Fruit fly (Drosophila melanogaster) whole organism, embryonic: ENCODE results near the gene Tsp96F.

Experiments used
- Atf6 ChIP-seq: fragments of 200-800 bp; sonication (Bioruptor generic); IDR thresholded peaks from 2 replicates; pipeline ENCODE4 v1.3.6; 2022; ENCODE audit warnings: missing biosample characterization, missing genetic modification characterization
- B-H2 ChIP-seq: fragments of 200-800 bp; sonication (Bioruptor generic); optimal IDR thresholded peaks from 2 replicates; lab custom pipeline; 2018; ENCODE audit warnings: missing biosample characterization, mild to moderate bottlenecking, missing genetic modification characterization
- Blimp-1 ChIP-seq: fragments of 200-800 bp; sonication (Bioruptor generic); optimal IDR thresholded peaks from 3 replicates; lab custom pipeline; 2018; ENCODE audit warnings: missing biosample characterization, missing genetic modification characterization, mild to moderate bottlenecking, moderate library complexity, missing genetic modification reagents
- BtbVII ChIP-seq: fragments of 200-800 bp; sonication (Bioruptor generic); optimal IDR thresholded peaks from 3 replicates; lab custom pipeline; 2017; ENCODE audit warnings: missing biosample characterization, mild to moderate bottlenecking, missing genetic modification characterization
- Bteb2 ChIP-seq: fragments of 200-800 bp; sonication (Bioruptor generic); optimal IDR thresholded peaks from 2 replicates; lab custom pipeline; 2016; ENCODE audit warnings: missing biosample characterization, missing genetic modification characterization
- CG11695 ChIP-seq: fragments of 200-800 bp; sonication (Bioruptor generic); IDR thresholded peaks from 3 replicates; pipeline ENCODE4 v1.3.6; 2022; ENCODE audit warnings: missing biosample characterization, missing genetic modification characterization
- CG12299 ChIP-seq: fragments of 200-800 bp; sonication (Bioruptor generic); optimal IDR thresholded peaks from 2 replicates; lab custom pipeline; 2018; ENCODE audit warnings: missing biosample characterization, mild to moderate bottlenecking, missing genetic modification characterization
- CG13123 ChIP-seq: fragments of 200-800 bp; sonication (Bioruptor generic); optimal IDR thresholded peaks from 2 replicates; lab custom pipeline; 2016; ENCODE audit warnings: missing biosample characterization, missing genetic modification characterization
- CG13296 ChIP-seq: fragments of 200-800 bp; sonication (Bioruptor generic); optimal IDR thresholded peaks from 3 replicates; lab custom pipeline; 2018; ENCODE audit warnings: missing biosample characterization, mild to moderate bottlenecking, missing genetic modification characterization
- CG15514 ChIP-seq: fragments of 200-800 bp; sonication (Bioruptor generic); optimal IDR thresholded peaks from 3 replicates; lab custom pipeline; 2017; ENCODE audit warnings: missing biosample characterization, missing genetic modification characterization, mild to moderate bottlenecking, moderate library complexity, missing genetic modification reagents
- CG15601 ChIP-seq: fragments of 200-800 bp; sonication (Bioruptor generic); optimal IDR thresholded peaks from 3 replicates; lab custom pipeline; 2019; ENCODE audit warnings: missing biosample characterization, mild to moderate bottlenecking, missing genetic modification characterization, moderate library complexity
- CG1792 ChIP-seq: fragments of 200-800 bp; sonication (Bioruptor generic); optimal IDR thresholded peaks from 2 replicates; lab custom pipeline; 2016; ENCODE audit warnings: missing biosample characterization, missing genetic modification characterization
- CG18599 ChIP-seq: fragments of 200-800 bp; sonication (Bioruptor generic); optimal IDR thresholded peaks from 3 replicates; lab custom pipeline; 2017; ENCODE audit warnings: missing biosample characterization, missing genetic modification characterization, mild to moderate bottlenecking, moderate library complexity, missing genetic modification reagents
- CG18764 ChIP-seq: fragments of 200-800 bp; sonication (Bioruptor generic); optimal IDR thresholded peaks from 3 replicates; lab custom pipeline; 2016; ENCODE audit warnings: missing biosample characterization, missing genetic modification characterization
- CG2120 ChIP-seq: fragments of 200-800 bp; sonication (Bioruptor generic); optimal IDR thresholded peaks from 3 replicates; lab custom pipeline; 2016; ENCODE audit warnings: missing biosample characterization, missing genetic modification characterization
- CG31224 ChIP-seq: fragments of 200-800 bp; sonication (Bioruptor generic); IDR thresholded peaks from 2 replicates; pipeline ENCODE4 v1.3.6; 2022; ENCODE audit warnings: missing biosample characterization, missing genetic modification characterization
- CG3281 ChIP-seq: fragments of 200-800 bp; sonication (Bioruptor generic); optimal IDR thresholded peaks from 3 replicates; lab custom pipeline; 2017; ENCODE audit warnings: missing biosample characterization, mild to moderate bottlenecking, missing genetic modification characterization
- CG4854 ChIP-seq: fragments of 200-800 bp; sonication (Bioruptor generic); optimal IDR thresholded peaks from 2 replicates; lab custom pipeline; 2016; ENCODE audit warnings: missing biosample characterization, missing genetic modification characterization, inconsistent platforms
- CG6765 ChIP-seq: fragments of 200-800 bp; sonication (Bioruptor generic); optimal IDR thresholded peaks from 3 replicates; lab custom pipeline; 2017; ENCODE audit warnings: missing biosample characterization, mild to moderate bottlenecking, missing genetic modification characterization
- CG6813 ChIP-seq: fragments of 200-800 bp; sonication (Bioruptor generic); optimal IDR thresholded peaks from 2 replicates; lab custom pipeline; 2017; ENCODE audit warnings: missing biosample characterization, missing genetic modification characterization, mild to moderate bottlenecking, moderate library complexity, missing genetic modification reagents
- CG7357 ChIP-seq: fragments of 200-800 bp; sonication (Bioruptor generic); IDR thresholded peaks from 3 replicates; pipeline ENCODE4 v1.3.6; 2022; ENCODE audit warnings: missing biosample characterization, missing genetic modification characterization
- CG8089 ChIP-seq: fragments of 200-800 bp; sonication (Bioruptor generic); optimal IDR thresholded peaks from 3 replicates; lab custom pipeline; 2016; ENCODE audit warnings: missing biosample characterization, missing genetic modification characterization
- CTCF ChIP-seq: fragments of 200-800 bp; sonication (Bioruptor generic); optimal IDR thresholded peaks from 2 replicates; lab custom pipeline; 2017; ENCODE audit warnings: missing biosample characterization, mild to moderate bottlenecking, missing genetic modification characterization, moderate library complexity
- Camta ChIP-seq: fragments of 200-800 bp; sonication (Bioruptor generic); optimal IDR thresholded peaks from 2 replicates; lab custom pipeline; 2016; ENCODE audit warnings: missing biosample characterization, missing genetic modification characterization
- Fer2 ChIP-seq: fragments of 200-800 bp; sonication (Bioruptor generic); optimal IDR thresholded peaks from 2 replicates; lab custom pipeline; 2018; ENCODE audit warnings: missing biosample characterization, mild to moderate bottlenecking, missing genetic modification characterization, moderate library complexity
- Hmr ChIP-seq: fragments of 200-800 bp; sonication (Bioruptor generic); optimal IDR thresholded peaks from 3 replicates; lab custom pipeline; 2017; ENCODE audit warnings: mild to moderate bottlenecking, missing biosample characterization, missing genetic modification reagents, missing genetic modification characterization
- Jarid2 ChIP-seq: fragments of 200-800 bp; sonication (Bioruptor generic); optimal IDR thresholded peaks from 3 replicates; lab custom pipeline; 2017; ENCODE audit warnings: mild to moderate bottlenecking, missing biosample characterization, missing genetic modification reagents, missing genetic modification characterization
- Med ChIP-seq: fragments of 200-800 bp; sonication (Bioruptor generic); peaks from one replicate; lab custom pipeline; 2016; ENCODE audit warnings: missing biosample characterization, missing genetic modification characterization, mild to moderate bottlenecking, inconsistent platforms, moderate library complexity
- Meics ChIP-seq: fragments of 200-800 bp; sonication (Bioruptor generic); optimal IDR thresholded peaks from 2 replicates; lab custom pipeline; 2017; ENCODE audit warnings: missing biosample characterization, mild to moderate bottlenecking, missing genetic modification characterization
- Mrtf ChIP-seq: fragments of 200-800 bp; sonication (Bioruptor generic); IDR thresholded peaks from 3 replicates; pipeline ENCODE4 v1.3.6; 2022; ENCODE audit warnings: missing biosample characterization, missing genetic modification characterization
- NFAT ChIP-seq: fragments of 200-800 bp; sonication (Bioruptor generic); IDR thresholded peaks from 2 replicates; pipeline ENCODE4 v1.3.6; 2022; ENCODE audit warnings: missing biosample characterization, missing genetic modification characterization
- Neu2 ChIP-seq: fragments of 200-800 bp; sonication (Bioruptor generic); optimal IDR thresholded peaks from 3 replicates; lab custom pipeline; 2016; ENCODE audit warnings: missing biosample characterization, missing genetic modification characterization, borderline replicate concordance
- abd-A ChIP-seq: fragments of 200-800 bp; sonication (Bioruptor generic); optimal IDR thresholded peaks from 3 replicates; lab custom pipeline; 2019; ENCODE audit warnings: missing biosample characterization, mild to moderate bottlenecking, missing genetic modification characterization, moderate library complexity
- chm ChIP-seq: fragments of 200-800 bp; sonication (Bioruptor generic); IDR thresholded peaks from 2 replicates; pipeline ENCODE4 v1.3.6; 2022; ENCODE audit warnings: missing biosample characterization, missing genetic modification characterization
- fd3F ChIP-seq: fragments of 200-800 bp; sonication (Bioruptor generic); optimal IDR thresholded peaks from 2 replicates; lab custom pipeline; 2018; ENCODE audit warnings: missing biosample characterization, mild to moderate bottlenecking, missing genetic modification characterization, moderate library complexity
- kah ChIP-seq: fragments of 200-800 bp; sonication (Bioruptor generic); optimal IDR thresholded peaks from 2 replicates; lab custom pipeline; 2018; ENCODE audit warnings: missing biosample characterization, mild to moderate bottlenecking, missing genetic modification characterization
- knrl ChIP-seq: fragments of 200-800 bp; sonication (Bioruptor generic); IDR thresholded peaks from 3 replicates; pipeline ENCODE4 v1.3.6; 2022; ENCODE audit warnings: missing biosample characterization, missing genetic modification characterization; ENCODE audit not compliant: partially characterized antibody
- lab ChIP-seq: fragments of 200-800 bp; sonication (Bioruptor generic); optimal IDR thresholded peaks from 3 replicates; lab custom pipeline; 2017; ENCODE audit warnings: missing biosample characterization, missing genetic modification characterization, mild to moderate bottlenecking, moderate library complexity, missing genetic modification reagents
- lov ChIP-seq, 2 experiments: fragments of 200-800 bp in 1 of 2; fragments of >200 bp in 1 of 2; sonication (Bioruptor generic) in 1 of 2; IDR thresholded peaks in 1 of 2; optimal IDR thresholded peaks in 1 of 2; 2 replicates in 1 of 2; 3 replicates in 1 of 2; pipeline versions ENCODE4 v1.3.6 to Lab custom; 2017 to 2022; ENCODE audit warnings: missing biosample characterization in 1 of 2, missing genetic modification characterization in 1 of 2
- org-1 ChIP-seq: fragments of 200-800 bp; sonication (Bioruptor generic); optimal IDR thresholded peaks from 2 replicates; lab custom pipeline; 2017; ENCODE audit warnings: missing biosample characterization, missing genetic modification characterization
- pho ChIP-seq: fragments of 200-800 bp; sonication (Bioruptor generic); optimal IDR thresholded peaks from 2 replicates; lab custom pipeline; 2016; ENCODE audit warnings: missing biosample characterization, missing genetic modification characterization
- schlank ChIP-seq: fragments of 200-800 bp; sonication (Bioruptor generic); optimal IDR thresholded peaks from 2 replicates; lab custom pipeline; 2018; ENCODE audit warnings: missing biosample characterization, mild to moderate bottlenecking, missing genetic modification characterization
- sens ChIP-seq: fragments of 200-800 bp; sonication (Bioruptor generic); peaks from one replicate; lab custom pipeline; 2016; ENCODE audit warnings: missing biosample characterization, missing genetic modification characterization
- slou ChIP-seq: fragments of 200-800 bp; sonication (Bioruptor generic); optimal IDR thresholded peaks from 3 replicates; lab custom pipeline; 2016; ENCODE audit warnings: missing biosample characterization, missing genetic modification characterization

The Tsp96F gene

dm6 chr3R:25879324-25879766 is 1.9 kb downstream of the Tsp96F start (continued):
- TF ChIP-seq Blimp-1 = peak; percentile 85
- TF ChIP-seq CG8089 (GFP tag; lab: Kevin White, UChicago) = peak; percentile 61
- TF ChIP-seq knrl (GFP tag; lab: Robert Waterston, UW) = no peak
- peak; percentile 20 for TF ChIP-seq Jarid2 (GFP tag; lab: Kevin White, UChicago)
- no peak for TF ChIP-seq NFAT (GFP tag; lab: Robert Waterston, UW)

DNA sequence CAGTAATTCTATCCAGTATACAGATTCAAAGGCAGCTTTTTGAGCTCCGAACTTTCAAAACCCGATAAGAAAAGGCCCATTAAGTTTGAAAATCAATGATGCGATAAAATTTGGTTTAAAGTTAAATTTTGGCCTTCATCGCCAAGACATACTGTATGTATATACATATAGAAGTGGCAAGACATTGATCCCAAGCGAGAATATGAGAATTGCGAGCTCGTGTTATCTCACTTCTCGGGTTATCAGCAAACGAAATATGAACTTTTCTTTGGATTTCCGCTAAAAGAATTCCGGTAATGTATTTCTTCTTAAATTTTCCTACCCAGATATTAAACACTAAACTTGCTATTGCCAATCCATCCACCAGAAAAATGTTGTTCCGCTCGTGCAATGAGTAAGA is 4.2 kb downstream of the Tsp96F start:
- TF ChIP-seq Bteb2 (GFP tag; lab: Kevin White, UChicago) (no peak), Neu2 (GFP tag; lab: Kevin White, UChicago) (no peak), Hmr (GFP tag; lab: Kevin White, UChicago) (no peak)

dm6 chr3R:25876639-25877038 is 4.6 kb downstream of the Tsp96F start:
- TF ChIP-seq Camta (GFP tag; lab: Kevin White, UChicago) = no peak
- no peak for TF ChIP-seq CG18764 (GFP tag; lab: Kevin White, UChicago)
- TF ChIP-seq CTCF = peak; percentile 86
- TF ChIP-seq kah (GFP tag; lab: Kevin White, UChicago) = no peak
- peak; percentile 14 for TF ChIP-seq sens (GFP tag; lab: Kevin White, UChicago)
- TF ChIP-seq CG12299 = no peak
- TF ChIP-seq Med = no peak
- no peak for TF ChIP-seq CG13123 (GFP tag; lab: Kevin White, UChicago)
- no peak for TF ChIP-seq CG31224 (GFP tag; lab: Robert Waterston, UW)
- TF ChIP-seq CG7357 (GFP tag; lab: Robert Waterston, UW) = no peak
- TF ChIP-seq org-1 = no peak
- TF ChIP-seq CG1792 (GFP tag; lab: Kevin White, UChicago) = no peak
- TF ChIP-seq Mrtf (GFP tag; lab: Robert Waterston, UW) = no peak
- no peak for TF ChIP-seq CG15601 (tag; lab: Kevin White, UChicago)
- TF ChIP-seq CG11695 (GFP tag; lab: Robert Waterston, UW) = no peak
- TF ChIP-seq B-H2 (GFP tag; lab: Kevin White, UChicago) = no peak
- no peak for TF ChIP-seq CG4854 (GFP tag; lab: Kevin White, UChicago)

- TF ChIP-seq fd3F = peak; percentile 37
- peak; percentile 51 for TF ChIP-seq CG6765
- peak; percentile 67 for TF ChIP-seq CG15514 (GFP tag; lab: Kevin White, UChicago)
- peak; percentile 60; the same call in 1 of the 2 replicates for TF ChIP-seq Atf6 (GFP tag; lab: Robert Waterston, UW)
- TF ChIP-seq slou (GFP tag; lab: Kevin White, UChicago) = no peak
- TF ChIP-seq abd-A = no peak
- peak; percentile 2 for TF ChIP-seq pho
- TF ChIP-seq schlank (tag; lab: Kevin White, UChicago) = peak; percentile 16
- peak; percentile 51 for TF ChIP-seq Meics (GFP tag; lab: Kevin White, UChicago)
- TF ChIP-seq CG2120 (GFP tag; lab: Kevin White, UChicago) = peak; percentile 31
- peak; percentile 75 for TF ChIP-seq Hmr (GFP tag; lab: Kevin White, UChicago)
- TF ChIP-seq CG18599 (GFP tag; lab: Kevin White, UChicago) = peak; percentile 56
- no peak for TF ChIP-seq chm (GFP tag; lab: Robert Waterston, UW)
- peak; percentile 51 for TF ChIP-seq CG3281 (GFP tag; lab: Kevin White, UChicago)
- no peak for TF ChIP-seq lov (optimal IDR thresholded peaks at IDR 0.05; lab: Kevin White, UChicago)
- no peak for TF ChIP-seq lov (GFP tag; IDR thresholded peaks at IDR 0.05; lab: Robert Waterston, UW)
- TF ChIP-seq CG13296 (GFP tag; lab: Kevin White, UChicago) = peak; percentile 32
- peak; percentile 10 for TF ChIP-seq CG6813 (GFP tag; lab: Kevin White, UChicago)
- TF ChIP-seq lab (GFP tag; lab: Kevin White, UChicago) = peak; percentile 68
- TF ChIP-seq BtbVII (GFP tag; lab: Kevin White, UChicago) = peak; percentile 28
- TF ChIP-seq Fer2 (tag; lab: Kevin White, UChicago) = peak; percentile 23
- TF ChIP-seq, all 482 proteins: peak for 16
Measured at dm6 chr3R:25870389-25870788, 10.8 kb downstream of the Tsp96F start.
